Worm (Caenorhabditis elegans) whole organism, young adult: Measurements from ENCODE around the gene Y43F8B.23.

Experiments
- Y53F4B.3 ChIP-seq: fragments of 200-800 bp; sonication (Bioruptor generic); IDR thresholded peaks from 2 replicates; pipeline ENCODE4 v1.3.6; 2022; ENCODE audit warnings: missing genetic modification reagents, missing genetic modification characterization, missing compliant biosample characterization
- Y67H2A.10 ChIP-seq: fragments of 200-800 bp; sonication (Bioruptor generic); conservative IDR thresholded peaks from 2 replicates; pipeline ENCODE4 v1.3.6; 2022; ENCODE audit warnings: missing genetic modification reagents, missing genetic modification characterization, missing compliant biosample characterization
- attf-5 ChIP-seq: fragments of 200-800 bp; sonication (Bioruptor generic); optimal IDR thresholded peaks from 2 replicates; lab custom pipeline; 2018; ENCODE audit warnings: mild to moderate bottlenecking, missing genetic modification characterization, missing compliant biosample characterization
- dpl-1 ChIP-seq: fragments of 150-350 bp; optimal IDR thresholded peaks from 2 replicates; lab custom pipeline; 2014; ENCODE audit warnings: missing biosample characterization, missing genetic modification reagents, missing genetic modification characterization
- egl-18 ChIP-seq: fragments of 200-800 bp; sonication (Bioruptor generic); IDR thresholded peaks from 2 replicates; pipeline ENCODE4 v1.3.6; 2022; ENCODE audit warnings: missing genetic modification reagents, missing genetic modification characterization, missing compliant biosample characterization
- lin-54 ChIP-seq: fragments of 200-800 bp; sonication (Bioruptor generic); optimal IDR thresholded peaks from 2 replicates; lab custom pipeline; 2018; ENCODE audit warnings: mild to moderate bottlenecking, missing genetic modification characterization, missing compliant biosample characterization
- madf-3 ChIP-seq: fragments of 200-800 bp; sonication (Bioruptor generic); IDR thresholded peaks from 2 replicates; pipeline ENCODE4 v1.3.6; 2022; ENCODE audit warnings: missing genetic modification reagents, missing genetic modification characterization, missing compliant biosample characterization
- mel-28 ChIP-seq: sonication (generic microtip); optimal IDR thresholded peaks from 2 replicates; lab custom pipeline; 2016; ENCODE audit warnings: borderline replicate concordance, mild to moderate bottlenecking, missing genetic modification characterization, missing compliant biosample characterization
- repo-1 ChIP-seq: sonication (generic microtip); optimal IDR thresholded peaks from 2 replicates; lab custom pipeline; 2017; ENCODE audit warnings: mild to moderate bottlenecking, missing genetic modification characterization, missing compliant biosample characterization
- snpc-1.1 ChIP-seq: sonication (generic microtip); optimal IDR thresholded peaks from 2 replicates; lab custom pipeline; 2017; ENCODE audit warnings: missing genetic modification characterization, mild to moderate bottlenecking, missing compliant biosample characterization, antibody characterized with exemption, moderate library complexity, missing genotype, missing genetic modification reagents; ENCODE audit not compliant: insufficient read depth
- tbp1 ChIP-seq: fragments of 200-800 bp; sonication (Bioruptor generic); optimal IDR thresholded peaks from 2 replicates; lab custom pipeline; 2018; ENCODE audit warnings: mild to moderate bottlenecking, missing genetic modification characterization, missing compliant biosample characterization
- tlf-1 ChIP-seq: fragments of 200-800 bp; sonication (Bioruptor generic); optimal IDR thresholded peaks from 2 replicates; lab custom pipeline; 2018; ENCODE audit warnings: mild to moderate bottlenecking, missing genetic modification characterization, missing compliant biosample characterization
- xnd-1 ChIP-seq: sonication (generic microtip); optimal IDR thresholded peaks from 2 replicates; lab custom pipeline; 2016; ENCODE audit warnings: missing genotype, missing genetic modification reagents, missing genetic modification characterization, missing compliant biosample characterization
- ztf-26 ChIP-seq: sonication (generic microtip); optimal IDR thresholded peaks from 2 replicates; lab custom pipeline; 2017; ENCODE audit warnings: missing genetic modification characterization, missing compliant biosample characterization

DNA sequence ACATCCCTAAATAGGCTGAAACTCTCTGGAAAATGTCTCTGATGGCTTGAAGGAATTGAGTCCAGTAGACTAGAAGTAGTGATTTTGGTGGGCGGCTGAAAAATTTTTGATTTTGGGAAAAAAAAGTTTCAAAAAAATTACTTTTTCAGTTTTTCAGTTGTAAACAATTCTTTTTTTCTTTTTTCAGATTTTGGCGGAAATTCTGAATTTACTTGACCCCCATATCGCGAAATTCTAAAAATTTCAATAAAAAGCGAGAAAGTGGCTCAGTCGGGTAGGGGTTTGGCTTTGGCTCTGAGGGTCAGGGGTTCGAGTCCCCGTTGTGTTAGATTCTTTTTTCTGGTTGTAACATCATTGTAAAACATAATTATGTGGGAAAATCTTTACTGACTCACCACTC is 36.4 kb downstream of the Y43F8B.23 start, which contains the start of gene srw-85:
- TF ChIP-seq madf-3 = no peak
- no peak for TF ChIP-seq tlf-1 (GFP tag; lab: Kevin White, UChicago)
- TF ChIP-seq egl-18 (GFP tag; lab: Robert Waterston, UW) = no peak
- no peak for TF ChIP-seq repo-1 (tag; lab: Kevin White, UChicago)
- TF ChIP-seq xnd-1 = no peak
- TF ChIP-seq snpc-1.1 (tag; lab: Kevin White, UChicago) = no peak
- no peak for TF ChIP-seq Y53F4B.3 (GFP tag; lab: Robert Waterston, UW)
- TF ChIP-seq attf-5 (GFP tag; lab: Kevin White, UChicago) = no peak
- no peak for TF ChIP-seq lin-54
- TF ChIP-seq tbp1 (GFP tag; lab: Kevin White, UChicago) = no peak
- no peak for TF ChIP-seq ztf-26 (tag; lab: Kevin White, UChicago)
- no peak for TF ChIP-seq mel-28 (tag; lab: Kevin White, UChicago)
- TF ChIP-seq Y67H2A.10 (GFP tag; lab: Robert Waterston, UW) = no peak
- TF ChIP-seq dpl-1 (GFP tag; lab: Kevin White, UChicago) = no peak
